Worm (Caenorhabditis elegans): Measurements from ENCODE around the gene F18G5.1.

Gene F18G5.1

ce11 chrX:9271886-9272285, 12.2 kb downstream of the F18G5.1 start:
- TF ChIP-seq ham-2 (GFP tag; optimal IDR thresholded peaks at IDR 0.05): no peak
- TF ChIP-seq sptf-1 (tag; optimal IDR thresholded peaks at IDR 0.05): no peak
- no peak for TF ChIP-seq ces-1 (GFP tag; optimal IDR thresholded peaks at IDR 0.05)
- TF ChIP-seq tbx-8 (GFP tag; optimal IDR thresholded peaks at IDR 0.05): no peak
- peak; percentile 11 for TF ChIP-seq mep-1 (tag; optimal IDR thresholded peaks at IDR 0.05)
- TF ChIP-seq nhr-76 (tag; optimal IDR thresholded peaks at IDR 0.05): no peak
- no peak for TF ChIP-seq drap-1 (GFP tag; optimal IDR thresholded peaks at IDR 0.05)
- no peak for TF ChIP-seq lsy-2 (tag; optimal IDR thresholded peaks at IDR 0.05)
- TF ChIP-seq elt-1 (tag; optimal IDR thresholded peaks at IDR 0.05; ENCODE audit: borderline replicate concordance, insufficient read depth): peak; percentile 60

ce11 chrX:9274574-9274973, 14.9 kb downstream of the F18G5.1 start, which contains the start of gene B0416.10:
TSS of gene B0416.10 (minus strand) at chrX:9274674.
- TF ChIP-seq ztf-11 (tag; optimal IDR thresholded peaks at IDR 0.05) (no peak), nhr-28 (tag; optimal IDR thresholded peaks at IDR 0.05) (no peak), nhr-76 (tag; optimal IDR thresholded peaks at IDR 0.05) (no peak), sem-2 (GFP tag; optimal IDR thresholded peaks at IDR 0.05) (no peak), lsy-2 (tag; optimal IDR thresholded peaks at IDR 0.05) (no peak), M03D4.4 (tag; optimal IDR thresholded peaks at IDR 0.05) (no peak), bed-3 (GFP tag; optimal IDR thresholded peaks at IDR 0.05) (no peak), elt-3 (tag; optimal IDR thresholded peaks at IDR 0.05) (no peak), mls-2 (tag; optimal IDR thresholded peaks at IDR 0.05) (no peak), tbx-8 (GFP tag; optimal IDR thresholded peaks at IDR 0.05) (no peak), mab-5 (tag; optimal IDR thresholded peaks at IDR 0.05) (no peak), lin-13 (tag; optimal IDR thresholded peaks at IDR 0.05) (no peak), ces-1 (GFP tag; optimal IDR thresholded peaks at IDR 0.05) (no peak), hlh-1 (tag; optimal IDR thresholded peaks at IDR 0.05) (no peak), flh-1 (GFP tag; optimal IDR thresholded peaks at IDR 0.05) (no peak), pha-4 (tag; optimal IDR thresholded peaks at IDR 0.05) (no peak), unc-120 (tag; optimal IDR thresholded peaks at IDR 0.05; ENCODE audit: poor library complexity, severe bottlenecking) (no peak), sptf-1 (tag; optimal IDR thresholded peaks at IDR 0.05) (no peak), unc-62 (GFP tag; optimal IDR thresholded peaks at IDR 0.05) (no peak), mep-1 (tag; optimal IDR thresholded peaks at IDR 0.05) (no peak)

- no peak for TF ChIP-seq elt-3 (tag; optimal IDR thresholded peaks at IDR 0.05)
- TF ChIP-seq blmp-1 (tag; optimal IDR thresholded peaks at IDR 0.05): no peak
- TF ChIP-seq sptf-1 (tag; optimal IDR thresholded peaks at IDR 0.05): no peak
Measured at ce11 chrX:9278653-9279052, 19.0 kb downstream of the F18G5.1 start, which contains the start of gene B0416.4. TSS of gene B0416.4 (plus strand) at chrX:9278953.

DNA sequence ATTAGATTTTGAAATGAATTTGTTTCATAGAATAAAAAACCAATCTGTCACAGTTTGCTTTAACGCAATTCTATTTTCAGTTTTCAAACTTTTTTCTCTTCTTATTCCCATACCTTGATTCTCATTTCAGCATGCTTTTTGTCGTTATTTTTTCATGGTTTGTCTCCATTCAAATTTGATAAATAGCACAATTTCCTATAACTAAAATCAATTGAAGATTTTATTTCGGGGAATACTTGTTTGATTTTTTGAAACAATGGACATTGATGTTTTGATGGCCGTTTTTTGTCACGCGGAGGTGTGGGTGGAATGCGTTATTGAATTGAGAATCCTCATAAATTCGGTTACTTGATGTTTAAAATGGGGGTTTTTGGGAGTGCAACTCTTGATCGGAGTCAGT, 23.4 kb downstream of the F18G5.1 start, which contains the start of gene B0416.11:
B0416.11 (minus strand) TSS at position 101 of the 400 bp plus-strand sequence.
- TF ChIP-seq mep-1 (tag; optimal IDR thresholded peaks at IDR 0.05): no peak
- TF ChIP-seq ceh-83 (GFP tag; optimal IDR thresholded peaks at IDR 0.05): no peak
- no peak for TF ChIP-seq ceh-39 (tag; optimal IDR thresholded peaks at IDR 0.05)

DNA sequence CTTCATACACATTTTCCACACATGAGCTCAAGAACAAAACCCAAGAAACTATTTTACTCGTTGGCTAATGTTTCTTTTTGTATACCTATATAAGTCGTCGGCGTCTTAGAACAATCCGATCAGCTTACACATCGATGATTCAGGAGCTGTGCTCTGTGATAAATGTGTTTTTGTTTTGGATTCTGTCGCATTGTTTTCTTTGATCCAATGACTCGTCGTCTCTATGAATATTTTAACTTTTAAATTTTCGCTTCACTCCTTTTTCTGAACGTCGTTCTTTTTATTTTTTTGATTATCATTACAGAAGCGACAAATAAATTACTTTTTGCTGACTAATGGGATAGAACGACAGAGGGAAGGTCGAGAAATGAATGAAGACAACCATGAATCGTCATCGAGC, 31.7 kb downstream of the F18G5.1 start, which contains the start of gene B0416.3:
B0416.3 (plus strand) TSS at position 301 of the 400 bp plus-strand sequence.
- TF ChIP-seq snpc-4 (tag; optimal IDR thresholded peaks at IDR 0.05): no peak
- no peak for TF ChIP-seq hlh-1 (tag; optimal IDR thresholded peaks at IDR 0.05)
- no peak for TF ChIP-seq nhr-28 (tag; optimal IDR thresholded peaks at IDR 0.05)
- no peak for TF ChIP-seq elt-1 (tag; optimal IDR thresholded peaks at IDR 0.05; ENCODE audit: borderline replicate concordance, insufficient read depth)
- no peak for TF ChIP-seq unc-120 (tag; optimal IDR thresholded peaks at IDR 0.05; ENCODE audit: poor library complexity, severe bottlenecking)
- TF ChIP-seq mep-1 (tag; optimal IDR thresholded peaks at IDR 0.05): no peak
- no peak for TF ChIP-seq ztf-11 (tag; optimal IDR thresholded peaks at IDR 0.05)
- no peak for TF ChIP-seq mab-5 (tag; optimal IDR thresholded peaks at IDR 0.05)
- TF ChIP-seq cnd-1 (tag; optimal IDR thresholded peaks at IDR 0.05): no peak
- no peak for TF ChIP-seq sptf-1 (tag; optimal IDR thresholded peaks at IDR 0.05)
- no peak for TF ChIP-seq nhr-12 (tag; optimal IDR thresholded peaks at IDR 0.05)
- no peak for TF ChIP-seq nhr-76 (tag; optimal IDR thresholded peaks at IDR 0.05)
- TF ChIP-seq flh-1 (GFP tag; optimal IDR thresholded peaks at IDR 0.05): no peak
- TF ChIP-seq ces-1 (GFP tag; optimal IDR thresholded peaks at IDR 0.05): no peak
- no peak for TF ChIP-seq ceh-39 (tag; optimal IDR thresholded peaks at IDR 0.05)
- TF ChIP-seq pha-4 (tag; optimal IDR thresholded peaks at IDR 0.05): no peak
- TF ChIP-seq lin-13 (tag; optimal IDR thresholded peaks at IDR 0.05): no peak
- TF ChIP-seq mls-2 (tag; optimal IDR thresholded peaks at IDR 0.05): no peak
- TF ChIP-seq ceh-43 (GFP tag; optimal IDR thresholded peaks at IDR 0.05): no peak

Data from whole organism, mixed stage, embryonic.